Worm (Caenorhabditis elegans) whole organism, late embryonic: ENCODE measurements around the gene fipr-10.

Experiments
- F13H6.1 ChIP-seq: sonication (generic microtip); optimal IDR thresholded peaks from 2 replicates; lab custom pipeline; 2016; ENCODE audit warnings: missing genetic modification characterization, missing compliant biosample characterization
- K02D7.2 ChIP-seq: sonication (generic microtip); optimal IDR thresholded peaks from 2 replicates; lab custom pipeline; 2017; ENCODE audit warnings: mild to moderate bottlenecking, missing genetic modification characterization, missing compliant biosample characterization
- K09A11.1 ChIP-seq: sonication (generic microtip); optimal IDR thresholded peaks from 2 replicates; lab custom pipeline; 2017; ENCODE audit warnings: antibody characterized with exemption, mild to moderate bottlenecking, missing genetic modification characterization, missing compliant biosample characterization; ENCODE audit not compliant: insufficient read depth
- T23F11.4 ChIP-seq: fragments of 200-800 bp; sonication (Bioruptor generic); optimal IDR thresholded peaks from 2 replicates; lab custom pipeline; 2018; ENCODE audit warnings: mild to moderate bottlenecking, missing genetic modification characterization, missing compliant biosample characterization
- ceh-19 ChIP-seq: fragments of 200-800 bp; sonication (Bioruptor generic); optimal IDR thresholded peaks from 2 replicates; lab custom pipeline; 2018; ENCODE audit warnings: mild to moderate bottlenecking, missing genetic modification characterization, missing compliant biosample characterization
- ceh-30 ChIP-seq: fragments of 150-350 bp; optimal IDR thresholded peaks from 2 replicates; lab custom pipeline; 2014; ENCODE audit warnings: missing biosample characterization, missing genetic modification characterization
- ceh-34 ChIP-seq: sonication (generic microtip); optimal IDR thresholded peaks from 2 replicates; lab custom pipeline; 2016; ENCODE audit warnings: mild to moderate bottlenecking, missing genetic modification characterization, missing compliant biosample characterization
- ceh-45 ChIP-seq: fragments of 200-800 bp; sonication (Bioruptor generic); IDR thresholded peaks from 2 replicates; pipeline ENCODE4 v1.3.6; 2022; ENCODE audit warnings: missing genetic modification reagents, missing genetic modification characterization, missing compliant biosample characterization
- ceh-48 ChIP-seq: sonication (generic microtip); optimal IDR thresholded peaks from 2 replicates; lab custom pipeline; 2016; ENCODE audit warnings: missing genetic modification characterization, inconsistent platforms, missing compliant biosample characterization
- ceh-9 ChIP-seq: sonication (generic microtip); optimal IDR thresholded peaks from 2 replicates; lab custom pipeline; 2016; ENCODE audit warnings: mild to moderate bottlenecking, missing genetic modification characterization, inconsistent platforms, missing compliant biosample characterization
- che-1 ChIP-seq: sonication (generic microtip); optimal IDR thresholded peaks from 2 replicates; lab custom pipeline; 2016; ENCODE audit warnings: mild to moderate bottlenecking, missing genetic modification characterization, missing compliant biosample characterization
- dmd-4 ChIP-seq: sonication (generic microtip); optimal IDR thresholded peaks from 2 replicates; lab custom pipeline; 2016; ENCODE audit warnings: borderline replicate concordance, missing genetic modification characterization, missing compliant biosample characterization
- fax-1 ChIP-seq: sonication (generic microtip); optimal IDR thresholded peaks from 2 replicates; lab custom pipeline; 2016; ENCODE audit warnings: missing genotype, missing genetic modification characterization, missing compliant biosample characterization
- fkh-6 ChIP-seq: sonication (generic microtip); optimal IDR thresholded peaks from 2 replicates; lab custom pipeline; 2016; ENCODE audit warnings: missing genetic modification characterization, missing compliant biosample characterization
- hlh-13 ChIP-seq: fragments of 200-800 bp; sonication (Bioruptor generic); optimal IDR thresholded peaks from 2 replicates; lab custom pipeline; 2018; ENCODE audit warnings: mild to moderate bottlenecking, missing genetic modification characterization, missing compliant biosample characterization
- hlh-15 ChIP-seq: sonication (generic microtip); optimal IDR thresholded peaks from 2 replicates; lab custom pipeline; 2016; ENCODE audit warnings: missing genetic modification characterization, missing compliant biosample characterization
- hlh-30 ChIP-seq: sonication (generic microtip); optimal IDR thresholded peaks from 2 replicates; lab custom pipeline; 2017; ENCODE audit warnings: antibody characterized with exemption, missing genetic modification characterization, missing compliant biosample characterization; ENCODE audit not compliant: insufficient read depth
- hlh-6 ChIP-seq: sonication (generic microtip); optimal IDR thresholded peaks from 2 replicates; lab custom pipeline; 2016; ENCODE audit warnings: missing genotype, missing genetic modification characterization, missing compliant biosample characterization
- hlh-8 ChIP-seq: sonication (generic microtip); optimal IDR thresholded peaks from 2 replicates; lab custom pipeline; 2016; ENCODE audit warnings: missing genotype, missing genetic modification characterization, missing compliant biosample characterization
- lin-11 ChIP-seq: fragments of 200-800 bp; sonication (Bioruptor generic); optimal IDR thresholded peaks from 2 replicates; lab custom pipeline; 2018; ENCODE audit warnings: mild to moderate bottlenecking, missing genetic modification characterization, missing compliant biosample characterization
- madf-2 ChIP-seq: sonication (generic microtip); optimal IDR thresholded peaks from 2 replicates; lab custom pipeline; 2017; ENCODE audit warnings: missing genetic modification characterization, missing compliant biosample characterization
- nfya-1 ChIP-seq: sonication (generic microtip); optimal IDR thresholded peaks from 2 replicates; lab custom pipeline; 2017; ENCODE audit warnings: missing genetic modification characterization, mild to moderate bottlenecking, missing compliant biosample characterization, antibody characterized with exemption, moderate library complexity
- nhr-11 ChIP-seq: fragments of 150-350 bp; optimal IDR thresholded peaks from 2 replicates; lab custom pipeline; 2014; ENCODE audit warnings: missing biosample characterization, missing genetic modification characterization
- npax-4 ChIP-seq: sonication (generic microtip); optimal IDR thresholded peaks from 2 replicates; lab custom pipeline; 2016; ENCODE audit warnings: missing genetic modification characterization, missing compliant biosample characterization
- odd-2 ChIP-seq: sonication (generic microtip); optimal IDR thresholded peaks from 2 replicates; lab custom pipeline; 2017; ENCODE audit warnings: antibody characterized with exemption, mild to moderate bottlenecking, missing genetic modification characterization, missing compliant biosample characterization
- pag-3 ChIP-seq: sonication (generic microtip); optimal IDR thresholded peaks from 2 replicates; lab custom pipeline; 2016; ENCODE audit warnings: missing compliant biosample characterization, missing genetic modification characterization, borderline replicate concordance
- pha-4 ChIP-seq: fragments of 150-350 bp; optimal IDR thresholded peaks from 2 replicates; lab custom pipeline; 2018; ENCODE audit warnings: missing biosample characterization, missing genetic modification reagents, missing genetic modification characterization
- pros-1 ChIP-seq: fragments of 150-350 bp; optimal IDR thresholded peaks from 2 replicates; lab custom pipeline; 2014; ENCODE audit warnings: missing biosample characterization, missing genetic modification reagents, missing genetic modification characterization
- ref-2 ChIP-seq: sonication (generic microtip); optimal IDR thresholded peaks from 2 replicates; lab custom pipeline; 2016; ENCODE audit warnings: missing genetic modification characterization, missing compliant biosample characterization
- rnt-1 ChIP-seq: sonication (generic microtip); optimal IDR thresholded peaks from 2 replicates; lab custom pipeline; 2016; ENCODE audit warnings: missing genetic modification characterization, missing compliant biosample characterization
- sdc-2 ChIP-seq: sonication (generic microtip); optimal IDR thresholded peaks from 2 replicates; lab custom pipeline; 2016; ENCODE audit warnings: missing genotype, missing genetic modification characterization, missing compliant biosample characterization
- tbx-7 ChIP-seq: sonication (generic microtip); optimal IDR thresholded peaks from 2 replicates; lab custom pipeline; 2016; ENCODE audit warnings: missing genotype, missing genetic modification characterization, missing compliant biosample characterization
- ttx-3 ChIP-seq: sonication (generic microtip); optimal IDR thresholded peaks from 2 replicates; lab custom pipeline; 2016; ENCODE audit warnings: missing genetic modification reagents, missing genetic modification characterization, missing compliant biosample characterization
- unc-3 ChIP-seq, 2 experiments: fragments of 200-800 bp in 1 of 2; sonication (Bioruptor generic) in 1 of 2; sonication (generic microtip) in 1 of 2; conservative IDR thresholded peaks in 1 of 2; optimal IDR thresholded peaks in 1 of 2; 2 replicates each; pipeline versions ENCODE4 v1.3.6 to Lab custom; 2016 to 2022; ENCODE audit warnings: missing compliant biosample characterization in 2 of 2, missing genetic modification characterization in 2 of 2, missing genetic modification reagents in 1 of 2
- unc-42 ChIP-seq: sonication (generic microtip); optimal IDR thresholded peaks from 2 replicates; lab custom pipeline; 2016; ENCODE audit warnings: missing genotype, missing genetic modification characterization, missing compliant biosample characterization
- unc-86 ChIP-seq: sonication (generic microtip); optimal IDR thresholded peaks from 2 replicates; lab custom pipeline; 2016; ENCODE audit warnings: missing genetic modification characterization, missing compliant biosample characterization
- ztf-16 ChIP-seq: sonication (generic microtip); optimal IDR thresholded peaks from 2 replicates; lab custom pipeline; 2017; ENCODE audit warnings: missing genetic modification characterization, missing compliant biosample characterization

The fipr-10 gene

DNA sequence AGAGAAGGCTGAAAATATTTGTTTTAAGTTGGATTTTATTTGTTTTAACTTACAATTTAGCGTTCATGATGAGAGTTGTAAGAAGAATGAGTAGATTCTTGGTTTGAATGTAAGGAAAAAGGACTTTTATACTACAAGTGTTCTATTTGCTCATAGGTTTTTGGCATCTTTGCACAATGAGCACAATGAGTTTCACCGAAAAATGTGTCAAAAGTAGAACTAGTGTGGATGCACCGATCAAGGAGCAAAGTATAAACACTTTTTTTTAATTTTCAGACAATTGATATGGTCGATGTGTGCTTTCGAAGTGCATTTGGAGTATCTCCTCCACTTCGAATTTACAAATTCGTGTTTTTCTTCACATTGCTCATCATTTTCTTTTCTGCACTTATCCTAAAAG, 7.8 kb upstream of the fipr-10 start, which contains the start of gene fipr-11:
TSS of gene fipr-11 (minus strand) at position 101 of the 400 bp plus-strand sequence.
- TF ChIP-seq lin-11 (tag; lab: Kevin White, UChicago) = no peak

DNA sequence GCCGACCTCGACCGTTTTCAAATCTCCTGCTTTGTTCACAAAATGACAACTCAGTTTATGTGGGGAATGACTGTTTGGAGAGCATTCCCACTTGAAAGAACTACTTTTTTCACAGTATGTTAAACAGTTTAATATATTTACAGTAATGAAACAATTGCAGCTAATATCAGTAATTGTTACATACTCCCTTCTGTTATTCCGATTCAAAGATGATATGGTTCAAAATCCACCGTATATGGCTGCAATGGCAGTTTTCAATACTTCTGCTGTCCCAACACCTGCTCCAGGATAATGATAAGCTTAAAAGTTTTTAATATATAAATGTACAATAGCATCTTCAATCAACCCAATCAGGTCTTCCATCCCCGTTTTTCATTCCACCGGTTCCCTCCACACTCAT, 6.8 kb upstream of the fipr-10 start:
- no peak for TF ChIP-seq unc-86 (tag; lab: Kevin White, UChicago)
- TF ChIP-seq tbx-7 (tag; lab: Kevin White, UChicago) = no peak
- no peak for TF ChIP-seq pag-3
- TF ChIP-seq rnt-1 (tag; lab: Kevin White, UChicago) = no peak
- no peak for TF ChIP-seq sdc-2
- no peak for TF ChIP-seq hlh-15 (tag; lab: Kevin White, UChicago)
- no peak for TF ChIP-seq hlh-13 (GFP tag; lab: Kevin White, UChicago)
- no peak for TF ChIP-seq unc-42 (tag; lab: Kevin White, UChicago)
- no peak for TF ChIP-seq pha-4 (tag; lab: Kevin White, UChicago)
- no peak for TF ChIP-seq unc-3 (GFP tag; conservative IDR thresholded peaks at IDR 0.05; lab: Robert Waterston, UW)
- TF ChIP-seq unc-3 (tag; optimal IDR thresholded peaks at IDR 0.05; lab: Kevin White, UChicago) = no peak
- no peak for TF ChIP-seq hlh-8

DNA sequence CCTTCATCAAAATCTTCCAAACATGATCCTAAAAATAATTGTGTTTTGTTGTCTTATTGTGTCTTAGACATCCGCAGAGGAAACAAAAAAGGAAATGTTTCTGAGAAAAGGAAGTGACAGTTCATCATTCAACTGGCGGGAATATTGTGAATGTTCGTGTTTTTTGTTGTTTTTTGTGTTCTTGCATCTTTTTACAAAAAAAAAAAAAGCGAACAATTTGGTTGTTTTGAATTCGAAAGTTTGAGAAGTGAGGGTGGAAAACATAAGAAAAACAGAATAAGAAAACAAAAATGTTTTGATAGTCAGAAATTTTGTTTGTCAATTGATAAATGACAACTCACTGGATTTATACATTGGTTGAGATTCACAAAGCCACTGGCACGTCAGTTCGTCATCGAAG, 4.3 kb upstream of the fipr-10 start:
- no peak for TF ChIP-seq madf-2
- no peak for TF ChIP-seq ttx-3 (tag; lab: Kevin White, UChicago)
- TF ChIP-seq hlh-30 (tag; lab: Kevin White, UChicago) = no peak
- TF ChIP-seq hlh-8 = no peak
- no peak for TF ChIP-seq K09A11.1 (tag; lab: Kevin White, UChicago)
- no peak for TF ChIP-seq ceh-9 (tag; lab: Kevin White, UChicago)

DNA sequence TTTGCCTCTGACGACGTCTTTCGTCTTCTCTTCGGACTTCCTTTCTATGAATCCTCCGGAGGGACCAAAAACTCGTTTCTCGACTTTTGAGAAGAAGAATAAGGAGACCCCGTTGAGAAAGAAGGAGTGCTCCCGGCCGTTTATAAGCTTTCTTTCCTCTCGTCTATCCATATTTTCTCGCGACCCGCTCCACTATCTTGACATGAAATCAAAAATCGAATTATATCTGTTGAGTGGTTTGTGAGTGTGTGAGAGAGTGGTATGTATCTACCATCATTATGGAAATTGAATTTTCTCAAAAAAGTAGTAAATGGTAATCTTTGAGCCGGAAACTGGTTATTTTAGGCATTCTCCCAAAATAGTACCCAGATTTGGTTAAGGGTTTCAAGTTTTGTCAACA, 2.8 kb upstream of the fipr-10 start:
- no peak for TF ChIP-seq nfya-1 (tag; lab: Kevin White, UChicago)
- no peak for TF ChIP-seq che-1 (tag; lab: Kevin White, UChicago)
- peak; percentile 90 for TF ChIP-seq unc-42 (tag; lab: Kevin White, UChicago)

ce11 chrV:9915021-9915420, 1.1 kb downstream of the fipr-10 start, which contains the start of gene mec-9:
mec-9 (minus strand) TSS chrV:9915121.
- TF ChIP-seq ceh-45 (GFP tag; lab: Robert Waterston, UW) = no peak
- no peak for TF ChIP-seq hlh-6 (tag; lab: Kevin White, UChicago)
- TF ChIP-seq ztf-16 = no peak
- TF ChIP-seq odd-2 (tag; lab: Kevin White, UChicago) = no peak
- no peak for TF ChIP-seq ceh-48 (tag; lab: Kevin White, UChicago)
- TF ChIP-seq pros-1 (tag; lab: Kevin White, UChicago) = no peak
- TF ChIP-seq che-1 (tag; lab: Kevin White, UChicago) = no peak
- TF ChIP-seq lin-11 (tag; lab: Kevin White, UChicago) = no peak
- TF ChIP-seq ceh-19 (GFP tag; lab: Kevin White, UChicago) = no peak
- no peak for TF ChIP-seq ref-2 (tag; lab: Kevin White, UChicago)
- no peak for TF ChIP-seq nhr-11 (tag; lab: Kevin White, UChicago)
- no peak for TF ChIP-seq ceh-30 (tag; lab: Kevin White, UChicago)

- TF ChIP-seq T23F11.4 (GFP tag; lab: Kevin White, UChicago) (no peak), K09A11.1 (tag; lab: Kevin White, UChicago) (no peak), unc-86 (tag; lab: Kevin White, UChicago) (no peak), ceh-30 (tag; lab: Kevin White, UChicago) (no peak), dmd-4 (tag; lab: Kevin White, UChicago) (no peak), ceh-34 (tag; lab: Kevin White, UChicago) (no peak), sdc-2 (no peak), unc-42 (tag; lab: Kevin White, UChicago) (no peak), nfya-1 (tag; lab: Kevin White, UChicago) (no peak), hlh-8 (no peak), K02D7.2 (no peak), ceh-9 (tag; lab: Kevin White, UChicago) (no peak), ztf-16 (no peak), F13H6.1 (tag; lab: Kevin White, UChicago) (no peak), fkh-6 (tag; lab: Kevin White, UChicago) (no peak), npax-4 (tag; lab: Kevin White, UChicago) (no peak), nhr-11 (tag; lab: Kevin White, UChicago) (no peak), fax-1 (no peak)
Observed at ce11 chrV:9916665-9917064, 2.7 kb downstream of the fipr-10 start, which contains the start of gene C50H2.4. C50H2.4 (plus strand) TSS chrV:9916965.
